Worm (Caenorhabditis elegans) whole organism, L4 larva: ENCODE results near the gene C01G12.9.

Experiments
- F26F4.8 ChIP-seq: fragments of 200-800 bp; sonication (Bioruptor generic); conservative IDR thresholded peaks from 2 replicates; pipeline ENCODE4 v1.3.6; 2022; ENCODE audit warnings: missing genetic modification characterization, missing compliant biosample characterization
- F37D6.2 ChIP-seq: sonication (generic microtip); optimal IDR thresholded peaks from 2 replicates; lab custom pipeline; 2016; ENCODE audit warnings: mild to moderate bottlenecking, missing genetic modification characterization, missing compliant biosample characterization
- R02D3.7 ChIP-seq: fragments of 150-350 bp; sonication (generic microtip); optimal IDR thresholded peaks from 3 replicates; lab custom pipeline; 2014; ENCODE audit warnings: missing biosample characterization, missing genetic modification characterization
- T20F7.1 ChIP-seq: fragments of 200-800 bp; sonication (Bioruptor generic); optimal IDR thresholded peaks from 2 replicates; lab custom pipeline; 2018; ENCODE audit warnings: mild to moderate bottlenecking, missing genetic modification characterization, missing compliant biosample characterization
- Y105C5A.15 ChIP-seq: fragments of 200-800 bp; sonication (Bioruptor generic); IDR thresholded peaks from 2 replicates; pipeline ENCODE4 v1.3.6; 2022; ENCODE audit warnings: missing genetic modification characterization, missing compliant biosample characterization
- Y75B8A.6 ChIP-seq: fragments of 200-800 bp; sonication (Bioruptor generic); IDR thresholded peaks from 2 replicates; pipeline ENCODE4 v1.3.6; 2022; ENCODE audit warnings: missing genetic modification reagents, missing genetic modification characterization, missing compliant biosample characterization
- ZK337.2 ChIP-seq: fragments of 200-800 bp; sonication (Bioruptor generic); IDR thresholded peaks from 2 replicates; pipeline ENCODE4 v1.3.6; 2022; ENCODE audit warnings: missing genetic modification reagents, missing genetic modification characterization, missing compliant biosample characterization
- ZK546.5 ChIP-seq, 2 experiments: sonication (generic microtip); optimal IDR thresholded peaks; 2 replicates each; lab custom pipeline; 2017; ENCODE audit warnings: missing biosample characterization in 2 of 2, missing genetic modification characterization in 2 of 2
- aha-1 ChIP-seq: fragments of 150-350 bp; peaks from one replicate; lab custom pipeline; 2014; ENCODE audit warnings: missing biosample characterization, missing genetic modification characterization
- ama-1 ChIP-seq: fragments of 150-350 bp; optimal IDR thresholded peaks from 2 replicates; lab custom pipeline; 2014; ENCODE audit warnings: inconsistent platforms, mixed read lengths
- arid-1 ChIP-seq: fragments of 200-800 bp; sonication (Bioruptor generic); conservative IDR thresholded peaks from 2 replicates; pipeline ENCODE4 v1.3.6; 2022; ENCODE audit warnings: missing genetic modification reagents, missing genetic modification characterization, missing compliant biosample characterization
- attf-4 ChIP-seq: sonication (generic microtip); optimal IDR thresholded peaks from 3 replicates; lab custom pipeline; 2017; ENCODE audit warnings: missing biosample characterization, missing genetic modification characterization
- ceh-28 ChIP-seq: fragments of 150-350 bp; optimal IDR thresholded peaks from 2 replicates; lab custom pipeline; 2014; ENCODE audit warnings: missing biosample characterization, missing genetic modification reagents, missing genetic modification characterization
- ceh-44 ChIP-seq: fragments of 200-800 bp; sonication (Bioruptor generic); IDR thresholded peaks from 2 replicates; pipeline ENCODE4 v1.3.6; 2022; ENCODE audit warnings: missing genetic modification reagents, missing genetic modification characterization, missing compliant biosample characterization
- cey-2 ChIP-seq: sonication (generic microtip); optimal IDR thresholded peaks from 3 replicates; lab custom pipeline; 2017; ENCODE audit warnings: missing genetic modification characterization, mild to moderate bottlenecking, missing compliant biosample characterization, antibody characterized with exemption, borderline replicate concordance; ENCODE audit not compliant: insufficient read depth
- ctbp-1 ChIP-seq: fragments of 200-800 bp; sonication (Bioruptor generic); IDR thresholded peaks from 2 replicates; pipeline ENCODE4 v1.3.6; 2022; ENCODE audit warnings: missing genetic modification reagents, missing genetic modification characterization, missing compliant biosample characterization
- daf-12 ChIP-seq: fragments of 150-350 bp; optimal IDR thresholded peaks from 2 replicates; lab custom pipeline; 2014; ENCODE audit warnings: missing biosample characterization, missing genetic modification reagents, missing genetic modification characterization
- daf-8 ChIP-seq: fragments of 200-800 bp; sonication (Bioruptor generic); IDR thresholded peaks from 2 replicates; pipeline ENCODE4 v1.3.6; 2022; ENCODE audit warnings: missing genetic modification characterization, missing compliant biosample characterization
- dmd-6 ChIP-seq: fragments of 200-800 bp; sonication (Bioruptor generic); IDR thresholded peaks from 2 replicates; pipeline ENCODE4 v1.3.6; 2022; ENCODE audit warnings: missing genetic modification reagents, missing genetic modification characterization, missing compliant biosample characterization
- dmd-8 ChIP-seq: fragments of 200-800 bp; sonication (Bioruptor generic); IDR thresholded peaks from 2 replicates; pipeline ENCODE4 v1.3.6; 2022; ENCODE audit warnings: missing genetic modification characterization, missing compliant biosample characterization
- dpl-1 ChIP-seq: fragments of 150-350 bp; optimal IDR thresholded peaks from 2 replicates; lab custom pipeline; 2014; ENCODE audit warnings: missing biosample characterization, missing genetic modification reagents, missing genetic modification characterization
- duxl-1 ChIP-seq: sonication (generic microtip); optimal IDR thresholded peaks from 2 replicates; lab custom pipeline; 2016; ENCODE audit warnings: mild to moderate bottlenecking, missing genetic modification characterization, moderate library complexity, missing compliant biosample characterization; ENCODE audit not compliant: poor library complexity
- gei-8 ChIP-seq: fragments of 200-800 bp; sonication (Bioruptor generic); optimal IDR thresholded peaks from 2 replicates; lab custom pipeline; 2018; ENCODE audit warnings: mild to moderate bottlenecking, missing genetic modification characterization, missing compliant biosample characterization
- hif-1 ChIP-seq, 2 experiments: sonication (generic microtip); optimal IDR thresholded peaks; 2 replicates each; lab custom pipeline; 2016 to 2017; ENCODE audit warnings: missing compliant biosample characterization in 2 of 2, missing genetic modification characterization in 2 of 2, missing genetic modification reagents in 2 of 2, missing genotype in 2 of 2, mild to moderate bottlenecking in 1 of 2
- hlh-11 ChIP-seq: fragments of 200-800 bp; sonication (Bioruptor generic); optimal IDR thresholded peaks from 2 replicates; lab custom pipeline; 2018; ENCODE audit warnings: mild to moderate bottlenecking, missing genetic modification characterization, missing compliant biosample characterization
- hlh-30 ChIP-seq: sonication (generic microtip); optimal IDR thresholded peaks from 2 replicates; lab custom pipeline; 2017; ENCODE audit warnings: antibody characterized with exemption, mild to moderate bottlenecking, missing genetic modification characterization, missing compliant biosample characterization; ENCODE audit not compliant: insufficient read depth
- hmg-1.1 ChIP-seq: fragments of 200-800 bp; sonication (Bioruptor generic); IDR thresholded peaks from 2 replicates; pipeline ENCODE4 v1.3.6; 2022; ENCODE audit warnings: missing genetic modification reagents, missing genetic modification characterization, missing compliant biosample characterization
- jun-1 ChIP-seq: fragments of 150-350 bp; optimal IDR thresholded peaks from 2 replicates; lab custom pipeline; 2014; ENCODE audit warnings: missing biosample characterization, missing genetic modification reagents, missing genetic modification characterization
- lir-3 ChIP-seq: sonication (generic microtip); optimal IDR thresholded peaks from 2 replicates; lab custom pipeline; 2016; ENCODE audit warnings: mild to moderate bottlenecking, missing genetic modification characterization, missing compliant biosample characterization
- madf-5 ChIP-seq, 2 experiments: fragments of 200-800 bp; sonication (Bioruptor generic); IDR thresholded peaks; 2 replicates each; pipeline ENCODE4 v1.3.6; 2022; ENCODE audit warnings: missing compliant biosample characterization in 2 of 2, missing genetic modification characterization in 2 of 2
- madf-9 ChIP-seq: fragments of 200-800 bp; sonication (Bioruptor generic); conservative IDR thresholded peaks from 2 replicates; pipeline ENCODE4 v1.3.6; 2022; ENCODE audit warnings: missing genetic modification reagents, missing genetic modification characterization, missing compliant biosample characterization
- mep-1 ChIP-seq: fragments of 150-350 bp; sonication (generic microtip); optimal IDR thresholded peaks from 3 replicates; lab custom pipeline; 2014; ENCODE audit warnings: missing biosample characterization, missing genetic modification characterization
- mxl-2 ChIP-seq: fragments of 200-800 bp; sonication (Bioruptor generic); conservative IDR thresholded peaks from 2 replicates; pipeline ENCODE4 v1.3.6; 2022; ENCODE audit warnings: missing genetic modification reagents, missing genetic modification characterization, missing compliant biosample characterization
- mxl-3 ChIP-seq: fragments of 200-800 bp; sonication (Bioruptor generic); optimal IDR thresholded peaks from 2 replicates; lab custom pipeline; 2018; ENCODE audit warnings: mild to moderate bottlenecking, missing genetic modification characterization, missing compliant biosample characterization
- nhr-10 ChIP-seq: fragments of 150-350 bp; optimal IDR thresholded peaks from 2 replicates; lab custom pipeline; 2014; ENCODE audit warnings: missing biosample characterization, missing genetic modification characterization
- nhr-237 ChIP-seq: sonication (generic microtip); optimal IDR thresholded peaks from 2 replicates; lab custom pipeline; 2017; ENCODE audit warnings: missing biosample characterization, missing genetic modification characterization
- nhr-25 ChIP-seq: sonication (generic microtip); optimal IDR thresholded peaks from 2 replicates; lab custom pipeline; 2017; ENCODE audit warnings: missing genetic modification characterization, mild to moderate bottlenecking, missing compliant biosample characterization, antibody characterized with exemption, moderate library complexity, borderline replicate concordance; ENCODE audit not compliant: insufficient read depth
- nhr-28 ChIP-seq: fragments of 150-350 bp; optimal IDR thresholded peaks from 2 replicates; lab custom pipeline; 2014; ENCODE audit warnings: missing biosample characterization, missing genetic modification characterization
- nhr-42 ChIP-seq: fragments of 200-800 bp; sonication (Bioruptor generic); IDR thresholded peaks from 2 replicates; pipeline ENCODE4 v1.3.6; 2022; ENCODE audit warnings: missing genetic modification characterization, missing compliant biosample characterization
- php-3 ChIP-seq: fragments of 200-800 bp; sonication (Bioruptor generic); IDR thresholded peaks from 2 replicates; pipeline ENCODE4 v1.3.6; 2022; ENCODE audit warnings: missing genetic modification reagents, missing genetic modification characterization, missing compliant biosample characterization
- saeg-2 ChIP-seq: fragments of 200-800 bp; sonication (Bioruptor generic); IDR thresholded peaks from 2 replicates; pipeline ENCODE4 v1.3.6; 2022; ENCODE audit warnings: missing genetic modification reagents, missing genetic modification characterization, missing compliant biosample characterization
- set-16 ChIP-seq: fragments of 200-800 bp; sonication (Bioruptor generic); IDR thresholded peaks from 2 replicates; pipeline ENCODE4 v1.3.6; 2022; ENCODE audit warnings: missing genetic modification reagents, missing genetic modification characterization, missing compliant biosample characterization
- skn-1 ChIP-seq: fragments of 150-350 bp; optimal IDR thresholded peaks from 2 replicates; lab custom pipeline; 2014; ENCODE audit warnings: missing biosample characterization, missing genetic modification characterization
- snpc-4 ChIP-seq: fragments of 150-350 bp; optimal IDR thresholded peaks from 2 replicates; lab custom pipeline; 2014; ENCODE audit warnings: missing biosample characterization, missing genetic modification characterization
- spr-1 ChIP-seq: sonication (generic microtip); optimal IDR thresholded peaks from 2 replicates; lab custom pipeline; 2016; ENCODE audit warnings: mild to moderate bottlenecking, missing genetic modification characterization, missing compliant biosample characterization
- tag-97 ChIP-seq: fragments of 200-800 bp; sonication (Bioruptor generic); IDR thresholded peaks from 2 replicates; pipeline ENCODE4 v1.3.6; 2022; ENCODE audit warnings: missing genetic modification characterization, missing compliant biosample characterization
- tra-1 ChIP-seq: fragments of 200-800 bp; sonication (Bioruptor generic); IDR thresholded peaks from 2 replicates; pipeline ENCODE4 v1.3.6; 2022; ENCODE audit warnings: missing genetic modification reagents, missing genetic modification characterization, missing compliant biosample characterization
- unc-130 ChIP-seq: sonication (generic microtip); optimal IDR thresholded peaks from 2 replicates; lab custom pipeline; 2016; ENCODE audit warnings: missing genetic modification reagents, missing genetic modification characterization, missing compliant biosample characterization
- unc-39 ChIP-seq: sonication (generic microtip); optimal IDR thresholded peaks from 2 replicates; lab custom pipeline; 2017; ENCODE audit warnings: missing biosample characterization, missing genetic modification characterization
- unc-62 ChIP-seq, 3 experiments: fragments of 150-350 bp in 1 of 3; sonication (generic microtip); optimal IDR thresholded peaks in 2 of 3; peaks in 1 of 3; 1 replicate in 1 of 3; 2 replicates in 2 of 3; lab custom pipeline; 2014 to 2017; ENCODE audit warnings: missing biosample characterization in 3 of 3, missing genetic modification characterization in 3 of 3, missing genetic modification reagents in 3 of 3, missing genotype in 1 of 3
- ztf-11 ChIP-seq: fragments of 150-350 bp; optimal IDR thresholded peaks from 2 replicates; lab custom pipeline; 2014; ENCODE audit warnings: missing biosample characterization, missing genetic modification characterization
- ztf-7 ChIP-seq: fragments of 150-350 bp; optimal IDR thresholded peaks from 2 replicates; lab custom pipeline; 2014; ENCODE audit warnings: missing biosample characterization, missing genetic modification characterization

Gene C01G12.9

ce11 chrII:14598367-14598766, 19.6 kb downstream of the C01G12.9 start:
- TF ChIP-seq dmd-6: peak; percentile 77
- no peak for TF ChIP-seq unc-39 (tag; lab: Kevin White, UChicago)
- TF ChIP-seq F26F4.8 (GFP tag; lab: Robert Waterston, UW): no peak
- TF ChIP-seq gei-8 (GFP tag; lab: Kevin White, UChicago): no peak
- no peak for TF ChIP-seq ztf-11 (tag; lab: Kevin White, UChicago)
- no peak for TF ChIP-seq ceh-44
- no peak for TF ChIP-seq ama-1 (lab: Kevin White, UChicago)
- TF ChIP-seq hmg-1.1: peak; percentile 59
- no peak for TF ChIP-seq mxl-3 (GFP tag; lab: Kevin White, UChicago)
- no peak for TF ChIP-seq set-16 (GFP tag; lab: Robert Waterston, UW)
- no peak for TF ChIP-seq madf-9 (GFP tag; lab: Robert Waterston, UW)
- no peak for TF ChIP-seq ZK337.2 (GFP tag; lab: Robert Waterston, UW)
- peak; percentile 95 for TF ChIP-seq aha-1 (tag; lab: Kevin White, UChicago)
- no peak for TF ChIP-seq dmd-8 (GFP tag; lab: Robert Waterston, UW)
- TF ChIP-seq nhr-25: no peak
- TF ChIP-seq T20F7.1 (GFP tag; lab: Kevin White, UChicago): no peak
- no peak for TF ChIP-seq mep-1
- TF ChIP-seq ceh-28 (tag; lab: Kevin White, UChicago): no peak
- 0 out of 2 replicates have a peak, but pooled peaks have one; percentile 29 for TF ChIP-seq tra-1 (GFP tag; lab: Robert Waterston, UW)
- no peak for TF ChIP-seq Y75B8A.6
- TF ChIP-seq tag-97: no peak
- no peak for TF ChIP-seq duxl-1
- peak in 1 of 2 experiments; percentile 59 for TF ChIP-seq unc-62 (GFP tag; optimal IDR thresholded peaks at IDR 0.05 in 1 of 2; lab: Kevin White, UChicago)
- no peak for TF ChIP-seq unc-62 (tag; optimal IDR thresholded peaks at IDR 0.05; lab: Kevin White, UChicago)
- no peak for TF ChIP-seq ctbp-1 (GFP tag; lab: Robert Waterston, UW)
- TF ChIP-seq arid-1 (GFP tag; lab: Robert Waterston, UW): no peak
- TF ChIP-seq cey-2 (tag; lab: Kevin White, UChicago): no peak
- TF ChIP-seq F37D6.2 (tag; lab: Kevin White, UChicago): no peak
- no peak for TF ChIP-seq attf-4 (tag; lab: Kevin White, UChicago)
- TF ChIP-seq ztf-7 (tag; lab: Kevin White, UChicago): no peak
- TF ChIP-seq nhr-237 (tag; lab: Kevin White, UChicago): no peak
- no peak for TF ChIP-seq daf-12
- no peak for TF ChIP-seq ZK546.5 (tag; optimal IDR thresholded peaks at IDR 0.05; lab: Kevin White, UChicago)
- TF ChIP-seq daf-8 (GFP tag; lab: Robert Waterston, UW): no peak
- TF ChIP-seq skn-1 (tag; lab: Kevin White, UChicago): no peak
- TF ChIP-seq madf-5 (GFP tag; IDR thresholded peaks at IDR 0.05; lab: Robert Waterston, UW): no peak
- no peak for TF ChIP-seq unc-130 (GFP tag; lab: Kevin White, UChicago)
- peak; percentile 67 for TF ChIP-seq nhr-10
- peak; percentile 62; the same call in 1 of the 2 replicates for TF ChIP-seq mxl-2 (GFP tag; lab: Robert Waterston, UW)
- TF ChIP-seq php-3 (GFP tag; lab: Robert Waterston, UW): peak; percentile 51
- TF ChIP-seq spr-1: no peak
- peak; percentile 91 for TF ChIP-seq hlh-11 (tag; lab: Kevin White, UChicago)
- TF ChIP-seq Y105C5A.15 (GFP tag; lab: Robert Waterston, UW): no peak
- TF ChIP-seq lir-3: no peak
- TF ChIP-seq snpc-4 (tag; lab: Kevin White, UChicago): no peak
- TF ChIP-seq hif-1 (tag; optimal IDR thresholded peaks at IDR 0.05; lab: Kevin White, UChicago): peak; percentile 36 to 76
- TF ChIP-seq saeg-2 (GFP tag; lab: Robert Waterston, UW): no peak
- TF ChIP-seq nhr-42 (GFP tag; lab: Robert Waterston, UW): peak; percentile 73
- TF ChIP-seq hlh-30 (tag; lab: Kevin White, UChicago): peak; percentile 97
- peak; percentile 81 for TF ChIP-seq nhr-28 (tag; lab: Kevin White, UChicago)
- no peak for TF ChIP-seq R02D3.7 (tag; lab: Kevin White, UChicago)
- peak; percentile 21 for TF ChIP-seq dpl-1 (GFP tag; lab: Kevin White, UChicago)
- TF ChIP-seq jun-1: no peak
